Worm (Caenorhabditis elegans): ENCODE results near the gene pph-5.

ce11 chrV:19177804-19178203 is 12.5 kb upstream of the pph-5 start:
- TF ChIP-seq cog-1 (tag; optimal IDR thresholded peaks at IDR 0.05) (no peak), klf-2 (GFP tag; conservative IDR thresholded peaks at IDR 0.05) (no peak), med-1 (GFP tag; optimal IDR thresholded peaks at IDR 0.05; ENCODE audit: insufficient read depth) (no peak), ztf-29 (GFP tag; IDR thresholded peaks at IDR 0.05) (no peak), ztf-23 (GFP tag; IDR thresholded peaks at IDR 0.05) (no peak), flt-1 (GFP tag; IDR thresholded peaks at IDR 0.05) (no peak), ref-1 (GFP tag; conservative IDR thresholded peaks at IDR 0.05) (no peak)
